Worm (Caenorhabditis elegans) whole organism, young adult: ENCODE results near the gene clec-145.

Experiments
- D2030.7 ChIP-seq: fragments of 200-800 bp; sonication (Bioruptor generic); IDR thresholded peaks from 2 replicates; pipeline ENCODE4 v1.3.6; 2022; ENCODE audit warnings: missing genetic modification reagents, missing genetic modification characterization, missing compliant biosample characterization
- F10E7.11 ChIP-seq: sonication (generic microtip); optimal IDR thresholded peaks from 2 replicates; lab custom pipeline; 2017; ENCODE audit warnings: mild to moderate bottlenecking, missing genetic modification characterization, moderate library complexity, missing compliant biosample characterization
- F33H1.4 ChIP-seq: fragments of 200-800 bp; sonication (Bioruptor generic); IDR thresholded peaks from 2 replicates; pipeline ENCODE4 v1.3.6; 2022; ENCODE audit warnings: missing genetic modification reagents, missing genetic modification characterization, missing compliant biosample characterization
- F49E8.2 ChIP-seq: sonication (generic microtip); optimal IDR thresholded peaks from 3 replicates; lab custom pipeline; 2017; ENCODE audit warnings: missing genetic modification characterization, mild to moderate bottlenecking, missing compliant biosample characterization, antibody characterized with exemption, moderate library complexity; ENCODE audit not compliant: insufficient read depth
- F55B11.4 ChIP-seq: sonication (generic microtip); optimal IDR thresholded peaks from 2 replicates; lab custom pipeline; 2016; ENCODE audit warnings: missing compliant biosample characterization, missing genetic modification characterization, borderline replicate concordance; ENCODE audit not compliant: insufficient read depth
- F57C9.4 ChIP-seq: sonication (generic microtip); optimal IDR thresholded peaks from 2 replicates; lab custom pipeline; 2017; ENCODE audit warnings: mild to moderate bottlenecking, missing genetic modification characterization, missing compliant biosample characterization
- T07F8.4 ChIP-seq: sonication (generic microtip); optimal IDR thresholded peaks from 2 replicates; lab custom pipeline; 2016; ENCODE audit warnings: mild to moderate bottlenecking, missing genetic modification characterization, moderate library complexity, missing compliant biosample characterization
- Y53G8AR.9 ChIP-seq: fragments of 200-800 bp; sonication (Bioruptor generic); conservative IDR thresholded peaks from 2 replicates; pipeline ENCODE4 v1.3.6; 2022; ENCODE audit warnings: missing genetic modification reagents, missing genetic modification characterization, missing compliant biosample characterization
- Y79H2A.3 ChIP-seq: fragments of 200-800 bp; sonication (Bioruptor generic); conservative IDR thresholded peaks from 2 replicates; pipeline ENCODE4 v1.3.6; 2022; ENCODE audit warnings: missing genetic modification reagents, missing genetic modification characterization, missing compliant biosample characterization
- Y95B8A.8 ChIP-seq: fragments of 200-800 bp; sonication (Bioruptor generic); IDR thresholded peaks from 2 replicates; pipeline ENCODE4 v1.3.6; 2022; ENCODE audit warnings: missing genetic modification reagents, missing genetic modification characterization, missing compliant biosample characterization
- ama-1 ChIP-seq, 3 experiments: fragments of 150-350 bp in 1 of 3; sonication (generic microtip) in 2 of 3; optimal IDR thresholded peaks; 2 replicates each; lab custom pipeline; 2014 to 2018; ENCODE audit warnings: missing biosample characterization in 2 of 3, missing genetic modification characterization in 2 of 3, missing genetic modification reagents in 2 of 3
- attf-5 ChIP-seq: fragments of 200-800 bp; sonication (Bioruptor generic); optimal IDR thresholded peaks from 2 replicates; lab custom pipeline; 2018; ENCODE audit warnings: mild to moderate bottlenecking, missing genetic modification characterization, missing compliant biosample characterization
- bed-1 ChIP-seq: fragments of 200-800 bp; sonication (Bioruptor generic); IDR thresholded peaks from 2 replicates; pipeline ENCODE4 v1.3.6; 2022; ENCODE audit warnings: missing genetic modification reagents, missing genetic modification characterization, missing compliant biosample characterization
- cebp-1 ChIP-seq, 2 experiments: fragments of 200-800 bp in 1 of 2; sonication (Bioruptor generic) in 1 of 2; sonication (generic microtip) in 1 of 2; IDR thresholded peaks in 1 of 2; optimal IDR thresholded peaks in 1 of 2; 2 replicates each; pipeline versions ENCODE4 v1.3.6 to Lab custom; 2017 to 2022; ENCODE audit warnings: missing compliant biosample characterization in 2 of 2, missing genetic modification characterization in 2 of 2, mild to moderate bottlenecking in 1 of 2, missing genetic modification reagents in 1 of 2, moderate library complexity in 1 of 2
- ceh-100 ChIP-seq: fragments of 200-800 bp; sonication (Bioruptor generic); IDR thresholded peaks from 2 replicates; pipeline ENCODE4 v1.3.6; 2022; ENCODE audit warnings: missing genetic modification reagents, missing genetic modification characterization, missing compliant biosample characterization
- ceh-40 ChIP-seq: fragments of 200-800 bp; sonication (Bioruptor generic); IDR thresholded peaks from 2 replicates; pipeline ENCODE4 v1.3.6; 2022; ENCODE audit warnings: missing genetic modification characterization, missing compliant biosample characterization
- ceh-58 ChIP-seq: fragments of 200-800 bp; sonication (Bioruptor generic); IDR thresholded peaks from 2 replicates; pipeline ENCODE4 v1.3.6; 2022; ENCODE audit warnings: missing genetic modification characterization, missing compliant biosample characterization
- ceh-79 ChIP-seq: sonication (generic microtip); optimal IDR thresholded peaks from 2 replicates; lab custom pipeline; 2017; ENCODE audit warnings: mild to moderate bottlenecking, missing genetic modification characterization, missing compliant biosample characterization
- dpl-1 ChIP-seq: fragments of 150-350 bp; optimal IDR thresholded peaks from 2 replicates; lab custom pipeline; 2014; ENCODE audit warnings: missing biosample characterization, missing genetic modification reagents, missing genetic modification characterization
- fkh-3 ChIP-seq: sonication (generic microtip); optimal IDR thresholded peaks from 2 replicates; lab custom pipeline; 2016; ENCODE audit warnings: mild to moderate bottlenecking, missing genetic modification characterization, missing compliant biosample characterization
- gei-17 ChIP-seq: fragments of 200-800 bp; sonication (Bioruptor generic); optimal IDR thresholded peaks from 2 replicates; lab custom pipeline; 2018; ENCODE audit warnings: mild to moderate bottlenecking, missing genetic modification characterization, missing compliant biosample characterization
- him-1 ChIP-seq: sonication (generic microtip); optimal IDR thresholded peaks from 2 replicates; lab custom pipeline; 2016; ENCODE audit warnings: missing genotype, missing genetic modification reagents, missing genetic modification characterization, missing compliant biosample characterization
- hsf-1 ChIP-seq: fragments of 200-800 bp; sonication (Bioruptor generic); IDR thresholded peaks from 2 replicates; pipeline ENCODE4 v1.3.6; 2022; ENCODE audit warnings: missing genetic modification reagents, missing genetic modification characterization, missing compliant biosample characterization
- lin-40 ChIP-seq: sonication (generic microtip); optimal IDR thresholded peaks from 2 replicates; lab custom pipeline; 2016; ENCODE audit warnings: missing genetic modification characterization, mild to moderate bottlenecking, missing compliant biosample characterization, missing genotype, missing genetic modification reagents
- madf-8 ChIP-seq: fragments of 200-800 bp; sonication (Bioruptor generic); conservative IDR thresholded peaks from 2 replicates; pipeline ENCODE4 v1.3.6; 2022; ENCODE audit warnings: missing genetic modification reagents, missing genetic modification characterization, missing compliant biosample characterization
- mcd-1 ChIP-seq: fragments of 200-800 bp; sonication (Bioruptor generic); IDR thresholded peaks from 2 replicates; pipeline ENCODE4 v1.3.6; 2022; ENCODE audit warnings: missing genetic modification reagents, missing genetic modification characterization, missing compliant biosample characterization
- nhr-120 ChIP-seq: fragments of 200-800 bp; sonication (Bioruptor generic); IDR thresholded peaks from 2 replicates; pipeline ENCODE4 v1.3.6; 2022; ENCODE audit warnings: missing genetic modification characterization, missing compliant biosample characterization
- pha-4 ChIP-seq: fragments of 150-350 bp; sonication (generic microtip); optimal IDR thresholded peaks from 2 replicates; lab custom pipeline; 2014; ENCODE audit warnings: missing biosample characterization, missing genetic modification reagents, missing genetic modification characterization
- rec-8 ChIP-seq, 2 experiments: sonication (generic microtip); optimal IDR thresholded peaks; 2 replicates each; lab custom pipeline; 2016; ENCODE audit warnings: mild to moderate bottlenecking in 2 of 2, missing genetic modification characterization in 2 of 2, missing genetic modification reagents in 2 of 2, missing genotype in 2 of 2, missing biosample characterization in 1 of 2, missing compliant biosample characterization in 1 of 2, moderate library complexity in 1 of 2
- rpc-1 ChIP-seq, 2 experiments: fragments of 150-350 bp in 1 of 2; sonication (generic microtip) in 1 of 2; optimal IDR thresholded peaks; 2 replicates each; lab custom pipeline; 2014 to 2018; ENCODE audit warnings: missing biosample characterization in 1 of 2, missing genetic modification characterization in 1 of 2, missing genetic modification reagents in 1 of 2, missing genotype in 1 of 2
- snpc-4 ChIP-seq, 5 experiments: fragments of 150-350 bp in 1 of 5; sonication (generic microtip) in 4 of 5; optimal IDR thresholded peaks; 2 replicates each; lab custom pipeline; 2014 to 2018; ENCODE audit warnings: missing genetic modification characterization in 5 of 5, missing biosample characterization in 3 of 5, antibody characterized with exemption in 2 of 5, mild to moderate bottlenecking in 2 of 5, missing compliant biosample characterization in 2 of 5, missing genotype in 2 of 5, moderate library complexity in 2 of 5, missing genetic modification reagents in 1 of 5
- tbp1 ChIP-seq: fragments of 200-800 bp; sonication (Bioruptor generic); optimal IDR thresholded peaks from 2 replicates; lab custom pipeline; 2018; ENCODE audit warnings: mild to moderate bottlenecking, missing genetic modification characterization, missing compliant biosample characterization
- ztf-18 ChIP-seq: sonication (generic microtip); optimal IDR thresholded peaks from 2 replicates; lab custom pipeline; 2016; ENCODE audit warnings: missing genotype, mild to moderate bottlenecking, missing genetic modification characterization, missing compliant biosample characterization
- ztf-3 ChIP-seq: fragments of 200-800 bp; sonication (Bioruptor generic); optimal IDR thresholded peaks from 2 replicates; lab custom pipeline; 2018; ENCODE audit warnings: mild to moderate bottlenecking, missing genetic modification characterization, missing compliant biosample characterization

The clec-145 gene

ce11 chrII:13632238-13632637 is 41.9 kb upstream of the clec-145 start, which contains the start of gene tag-10:
tag-10 (plus strand) TSS chrII:13632584.
- TF ChIP-seq him-1 (tag; lab: Kevin White, UChicago) = no peak
- TF ChIP-seq ceh-79 (tag; lab: Kevin White, UChicago) = no peak
- no peak for TF ChIP-seq Y53G8AR.9 (GFP tag; lab: Robert Waterston, UW)
- no peak for TF ChIP-seq dpl-1 (GFP tag; lab: Kevin White, UChicago)
- TF ChIP-seq snpc-4 (GFP tag; optimal IDR thresholded peaks at IDR 0.05; lab: Kevin White, UChicago) = no peak
- no peak for TF ChIP-seq snpc-4 (tag; optimal IDR thresholded peaks at IDR 0.05; lab: Kevin White, UChicago)
- no peak for TF ChIP-seq D2030.7 (GFP tag; lab: Robert Waterston, UW)
- TF ChIP-seq lin-40 = no peak
- no peak for TF ChIP-seq T07F8.4 (tag; lab: Kevin White, UChicago)
- no peak for TF ChIP-seq ztf-3 (GFP tag; lab: Kevin White, UChicago)
- TF ChIP-seq Y79H2A.3 (GFP tag; lab: Robert Waterston, UW) = no peak
- no peak for TF ChIP-seq ceh-58 (GFP tag; lab: Robert Waterston, UW)
- no peak for TF ChIP-seq ama-1 (optimal IDR thresholded peaks at IDR 0.05; lab: Kevin White, UChicago)
- TF ChIP-seq ama-1 (GFP tag; optimal IDR thresholded peaks at IDR 0.05; lab: Kevin White, UChicago) = no peak
- TF ChIP-seq F57C9.4 = no peak
- TF ChIP-seq bed-1 (GFP tag; lab: Robert Waterston, UW) = no peak
- no peak for TF ChIP-seq ztf-18
- TF ChIP-seq F33H1.4 (GFP tag; lab: Robert Waterston, UW) = no peak
- no peak for TF ChIP-seq ceh-40
- TF ChIP-seq, all 124 proteins: peak for 0

- no peak for TF ChIP-seq F55B11.4 (tag; lab: Kevin White, UChicago)
- TF ChIP-seq F49E8.2 = no peak
- TF ChIP-seq F10E7.11 (tag; lab: Kevin White, UChicago) = no peak
Observed at ce11 chrII:13630690-13631089, 40.3 kb upstream of the clec-145 start, which contains the start of the genes gst-17 and gst-18. gst-17 (minus strand) TSS chrII:13630790. gst-18 (minus strand) TSS chrII:13630887.

DNA sequence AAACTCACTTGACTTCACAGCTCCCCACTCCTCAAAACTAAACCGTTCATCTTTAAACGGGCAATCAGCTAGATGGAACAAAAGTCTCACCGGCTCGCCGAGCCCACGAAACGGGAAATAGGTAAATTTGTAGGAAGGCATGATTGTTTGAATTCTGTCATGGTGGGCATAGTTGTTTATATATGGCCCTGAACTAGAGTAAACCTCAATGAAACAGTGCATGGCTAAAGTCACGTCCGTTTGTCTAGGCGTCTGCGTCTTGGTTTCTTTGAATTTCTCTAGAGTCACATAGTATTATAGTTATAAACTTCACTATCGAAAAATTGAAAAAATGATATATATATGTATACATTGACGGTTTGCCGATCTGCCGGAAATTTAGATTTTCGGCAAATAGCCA is 36.6 kb upstream of the clec-145 start, which contains the start of gene gst-19:
TSS of gene gst-19 (minus strand) at position 145 of the 400 bp plus-strand sequence.
- TF ChIP-seq madf-8 (GFP tag; lab: Robert Waterston, UW) (no peak), mcd-1 (GFP tag; lab: Robert Waterston, UW) (no peak), gei-17 (GFP tag; lab: Kevin White, UChicago) (no peak), Y95B8A.8 (GFP tag; lab: Robert Waterston, UW) (no peak), attf-5 (GFP tag; lab: Kevin White, UChicago) (no peak), nhr-120 (GFP tag; lab: Robert Waterston, UW) (no peak), pha-4 (tag; lab: Kevin White, UChicago) (no peak), ceh-58 (GFP tag; lab: Robert Waterston, UW) (no peak), fkh-3 (tag; lab: Kevin White, UChicago) (no peak), rpc-1 (optimal IDR thresholded peaks at IDR 0.05; lab: Kevin White, UChicago) (no peak), rpc-1 (tag; optimal IDR thresholded peaks at IDR 0.05; lab: Kevin White, UChicago) (no peak), hsf-1 (GFP tag; lab: Robert Waterston, UW) (no peak), ceh-100 (GFP tag; lab: Robert Waterston, UW) (no peak), tbp1 (no peak), cebp-1 (GFP tag; IDR thresholded peaks at IDR 0.05; lab: Robert Waterston, UW) (no peak), cebp-1 (tag; optimal IDR thresholded peaks at IDR 0.05; lab: Kevin White, UChicago) (no peak), rec-8 (tag; optimal IDR thresholded peaks at IDR 0.05; lab: Kevin White, UChicago) (no peak)
- TF ChIP-seq, all 124 proteins: peak for 0
